Worm (Caenorhabditis elegans) whole organism, L4 larva: Measurements from ENCODE around the gene chil-18.

Experiments used
- F26F4.8 ChIP-seq: fragments of 200-800 bp; sonication (Bioruptor generic); conservative IDR thresholded peaks from 2 replicates; pipeline ENCODE4 v1.3.6; 2022; ENCODE audit warnings: missing genetic modification characterization, missing compliant biosample characterization
- F37D6.2 ChIP-seq: sonication (generic microtip); optimal IDR thresholded peaks from 2 replicates; lab custom pipeline; 2016; ENCODE audit warnings: mild to moderate bottlenecking, missing genetic modification characterization, missing compliant biosample characterization
- T20F7.1 ChIP-seq: fragments of 200-800 bp; sonication (Bioruptor generic); optimal IDR thresholded peaks from 2 replicates; lab custom pipeline; 2018; ENCODE audit warnings: mild to moderate bottlenecking, missing genetic modification characterization, missing compliant biosample characterization
- Y75B8A.6 ChIP-seq: fragments of 200-800 bp; sonication (Bioruptor generic); IDR thresholded peaks from 2 replicates; pipeline ENCODE4 v1.3.6; 2022; ENCODE audit warnings: missing genetic modification reagents, missing genetic modification characterization, missing compliant biosample characterization
- ZK337.2 ChIP-seq: fragments of 200-800 bp; sonication (Bioruptor generic); IDR thresholded peaks from 2 replicates; pipeline ENCODE4 v1.3.6; 2022; ENCODE audit warnings: missing genetic modification reagents, missing genetic modification characterization, missing compliant biosample characterization
- aha-1 ChIP-seq: fragments of 150-350 bp; peaks from one replicate; lab custom pipeline; 2014; ENCODE audit warnings: missing biosample characterization, missing genetic modification characterization
- aly-2 ChIP-seq: sonication (generic microtip); optimal IDR thresholded peaks from 2 replicates; lab custom pipeline; 2018; ENCODE audit warnings: missing biosample characterization, missing genetic modification characterization
- ama-1 ChIP-seq: fragments of 150-350 bp; optimal IDR thresholded peaks from 2 replicates; lab custom pipeline; 2014; ENCODE audit warnings: inconsistent platforms, mixed read lengths
- attf-4 ChIP-seq: sonication (generic microtip); optimal IDR thresholded peaks from 3 replicates; lab custom pipeline; 2017; ENCODE audit warnings: missing biosample characterization, missing genetic modification characterization
- ceh-20 ChIP-seq: fragments of 200-800 bp; sonication (Bioruptor generic); IDR thresholded peaks from 2 replicates; pipeline ENCODE4 v1.3.6; 2022; ENCODE audit warnings: missing genetic modification reagents, missing genetic modification characterization, missing compliant biosample characterization
- ceh-44 ChIP-seq: fragments of 200-800 bp; sonication (Bioruptor generic); IDR thresholded peaks from 2 replicates; pipeline ENCODE4 v1.3.6; 2022; ENCODE audit warnings: missing genetic modification reagents, missing genetic modification characterization, missing compliant biosample characterization
- ctbp-1 ChIP-seq: fragments of 200-800 bp; sonication (Bioruptor generic); IDR thresholded peaks from 2 replicates; pipeline ENCODE4 v1.3.6; 2022; ENCODE audit warnings: missing genetic modification reagents, missing genetic modification characterization, missing compliant biosample characterization
- daf-16 ChIP-seq, 3 experiments: sonication (generic microtip); optimal IDR thresholded peaks; 2 replicates each; lab custom pipeline; 2016 to 2017; ENCODE audit warnings: missing genetic modification characterization in 3 of 3, missing genetic modification reagents in 3 of 3, mild to moderate bottlenecking in 2 of 3, missing compliant biosample characterization in 2 of 3, missing biosample characterization in 1 of 3, moderate library complexity in 1 of 3
- daf-19 ChIP-seq: fragments of 200-800 bp; sonication (Bioruptor generic); conservative IDR thresholded peaks from 2 replicates; pipeline ENCODE4 v1.3.6; 2022; ENCODE audit warnings: missing genetic modification characterization, missing compliant biosample characterization
- dmd-6 ChIP-seq: fragments of 200-800 bp; sonication (Bioruptor generic); IDR thresholded peaks from 2 replicates; pipeline ENCODE4 v1.3.6; 2022; ENCODE audit warnings: missing genetic modification reagents, missing genetic modification characterization, missing compliant biosample characterization
- dpl-1 ChIP-seq: fragments of 150-350 bp; optimal IDR thresholded peaks from 2 replicates; lab custom pipeline; 2014; ENCODE audit warnings: missing biosample characterization, missing genetic modification reagents, missing genetic modification characterization
- duxl-1 ChIP-seq: sonication (generic microtip); optimal IDR thresholded peaks from 2 replicates; lab custom pipeline; 2016; ENCODE audit warnings: mild to moderate bottlenecking, missing genetic modification characterization, moderate library complexity, missing compliant biosample characterization; ENCODE audit not compliant: poor library complexity
- egl-27 ChIP-seq: sonication (generic microtip); optimal IDR thresholded peaks from 3 replicates; lab custom pipeline; 2017; ENCODE audit warnings: missing biosample characterization, missing genetic modification reagents, missing genetic modification characterization
- egl-43 ChIP-seq: fragments of 200-800 bp; sonication (Bioruptor generic); IDR thresholded peaks from 2 replicates; pipeline ENCODE4 v1.3.6; 2022; ENCODE audit warnings: missing genetic modification reagents, missing genetic modification characterization, missing compliant biosample characterization
- hif-1 ChIP-seq, 2 experiments: sonication (generic microtip); optimal IDR thresholded peaks; 2 replicates each; lab custom pipeline; 2016 to 2017; ENCODE audit warnings: missing compliant biosample characterization in 2 of 2, missing genetic modification characterization in 2 of 2, missing genetic modification reagents in 2 of 2, missing genotype in 2 of 2, mild to moderate bottlenecking in 1 of 2
- hlh-11 ChIP-seq: fragments of 200-800 bp; sonication (Bioruptor generic); optimal IDR thresholded peaks from 2 replicates; lab custom pipeline; 2018; ENCODE audit warnings: mild to moderate bottlenecking, missing genetic modification characterization, missing compliant biosample characterization
- lim-7 ChIP-seq: fragments of 200-800 bp; sonication (Bioruptor generic); IDR thresholded peaks from 2 replicates; pipeline ENCODE4 v1.3.6; 2022; ENCODE audit warnings: missing genetic modification characterization, missing compliant biosample characterization
- lin-39 ChIP-seq: fragments of 150-350 bp; optimal IDR thresholded peaks from 2 replicates; lab custom pipeline; 2014; ENCODE audit warnings: missing biosample characterization, missing genetic modification reagents, missing genetic modification characterization
- lsy-2 ChIP-seq, 2 experiments: fragments of 150-350 bp in 1 of 2; sonication (generic microtip) in 1 of 2; optimal IDR thresholded peaks; 2 replicates each; lab custom pipeline; 2014 to 2017; ENCODE audit warnings: missing biosample characterization in 2 of 2, missing genetic modification characterization in 2 of 2
- madf-5 ChIP-seq, 2 experiments: fragments of 200-800 bp; sonication (Bioruptor generic); IDR thresholded peaks; 2 replicates each; pipeline ENCODE4 v1.3.6; 2022; ENCODE audit warnings: missing compliant biosample characterization in 2 of 2, missing genetic modification characterization in 2 of 2
- mes-2 ChIP-seq: sonication (generic microtip); optimal IDR thresholded peaks from 2 replicates; lab custom pipeline; 2016; ENCODE audit warnings: missing genotype, mild to moderate bottlenecking, missing genetic modification characterization, missing compliant biosample characterization; ENCODE audit not compliant: poor library complexity, severe bottlenecking
- nhr-102 ChIP-seq: sonication (generic microtip); optimal IDR thresholded peaks from 2 replicates; lab custom pipeline; 2016; ENCODE audit warnings: mild to moderate bottlenecking, missing genetic modification characterization, moderate library complexity, missing compliant biosample characterization
- nhr-28 ChIP-seq: fragments of 150-350 bp; optimal IDR thresholded peaks from 2 replicates; lab custom pipeline; 2014; ENCODE audit warnings: missing biosample characterization, missing genetic modification characterization
- nhr-42 ChIP-seq: fragments of 200-800 bp; sonication (Bioruptor generic); IDR thresholded peaks from 2 replicates; pipeline ENCODE4 v1.3.6; 2022; ENCODE audit warnings: missing genetic modification characterization, missing compliant biosample characterization
- nhr-6 ChIP-seq: fragments of 150-350 bp; optimal IDR thresholded peaks from 2 replicates; lab custom pipeline; 2014; ENCODE audit warnings: missing biosample characterization, missing genetic modification characterization
- rbr-2 ChIP-seq: sonication (generic microtip); optimal IDR thresholded peaks from 2 replicates; lab custom pipeline; 2016; ENCODE audit warnings: missing genotype, missing genetic modification characterization, missing compliant biosample characterization
- snpc-1.2 ChIP-seq: fragments of 200-800 bp; sonication (Bioruptor generic); IDR thresholded peaks from 2 replicates; pipeline ENCODE4 v1.3.6; 2022; ENCODE audit warnings: missing genetic modification reagents, missing genetic modification characterization, missing compliant biosample characterization
- tag-97 ChIP-seq: fragments of 200-800 bp; sonication (Bioruptor generic); IDR thresholded peaks from 2 replicates; pipeline ENCODE4 v1.3.6; 2022; ENCODE audit warnings: missing genetic modification characterization, missing compliant biosample characterization
- unc-39 ChIP-seq: sonication (generic microtip); optimal IDR thresholded peaks from 2 replicates; lab custom pipeline; 2017; ENCODE audit warnings: missing biosample characterization, missing genetic modification characterization
- zag-1 ChIP-seq: fragments of 150-350 bp; optimal IDR thresholded peaks from 2 replicates; lab custom pipeline; 2014; ENCODE audit warnings: missing biosample characterization, missing genetic modification characterization
- zfp-3 ChIP-seq: fragments of 200-800 bp; sonication (Bioruptor generic); conservative IDR thresholded peaks from 2 replicates; pipeline ENCODE4 v1.3.6; 2022; ENCODE audit warnings: missing genetic modification reagents, missing genetic modification characterization, missing compliant biosample characterization
- ztf-11 ChIP-seq: fragments of 150-350 bp; optimal IDR thresholded peaks from 2 replicates; lab custom pipeline; 2014; ENCODE audit warnings: missing biosample characterization, missing genetic modification characterization
- ztf-7 ChIP-seq: fragments of 150-350 bp; optimal IDR thresholded peaks from 2 replicates; lab custom pipeline; 2014; ENCODE audit warnings: missing biosample characterization, missing genetic modification characterization

chil-18 gene

ce11 chrII:9447965-9448364, at the start of gene chil-18:
Gene chil-18, plus strand, starts transcription at chrII:9448265.
- no peak for TF ChIP-seq ztf-7 (tag; lab: Kevin White, UChicago)
- TF ChIP-seq ceh-20: no peak
- TF ChIP-seq attf-4: no peak
- TF ChIP-seq ztf-11 (tag; lab: Kevin White, UChicago): no peak
- no peak for TF ChIP-seq nhr-102 (tag; lab: Kevin White, UChicago)
- no peak for TF ChIP-seq madf-5 (GFP tag; IDR thresholded peaks at IDR 0.05; lab: Robert Waterston, UW)
- no peak for TF ChIP-seq tag-97
- TF ChIP-seq lsy-2 (tag; optimal IDR thresholded peaks at IDR 0.05; lab: Kevin White, UChicago): no peak
- TF ChIP-seq nhr-6 (tag; lab: Kevin White, UChicago): no peak

DNA sequence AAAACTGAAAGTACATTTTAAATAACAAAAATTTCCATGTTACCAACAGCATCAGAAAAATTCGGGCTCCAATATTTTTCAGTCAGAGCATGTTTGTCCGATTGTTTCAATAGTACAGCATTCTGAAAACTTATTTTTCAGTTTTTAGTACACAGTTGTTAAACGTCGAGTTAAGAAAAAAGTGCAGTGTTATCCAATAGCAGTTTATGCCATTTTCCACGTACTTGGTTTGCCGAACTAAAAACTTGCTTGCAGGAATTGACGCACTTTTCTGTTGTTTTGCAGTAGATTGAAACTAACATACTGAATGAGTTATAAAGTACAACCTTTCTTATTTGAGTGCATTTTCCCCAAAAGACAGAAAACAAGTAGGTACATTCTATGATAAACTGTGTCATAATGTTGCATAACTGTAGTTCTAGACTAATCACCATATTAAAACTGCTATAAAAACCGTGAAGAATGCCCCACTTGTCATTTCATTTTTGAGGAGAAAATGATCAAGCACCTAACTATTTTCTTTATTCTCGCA, 49.6 kb upstream of the chil-18 start, which contains the start of the genes Y51B9A.14 and Y51B9A.8:
TSS of gene Y51B9A.14 (minus strand) at position 101 of the 532 bp plus-strand sequence.
TSS of gene Y51B9A.8 (plus strand) at position 482 of the 532 bp plus-strand sequence.
- no peak for TF ChIP-seq mes-2 (tag; lab: Kevin White, UChicago)
- no peak for TF ChIP-seq ZK337.2 (GFP tag; lab: Robert Waterston, UW)
- no peak for TF ChIP-seq F26F4.8 (GFP tag; lab: Robert Waterston, UW)
- TF ChIP-seq aly-2 (tag; lab: Kevin White, UChicago): no peak
- TF ChIP-seq madf-5 (GFP tag; IDR thresholded peaks at IDR 0.05; lab: Robert Waterston, UW): no peak
- no peak for TF ChIP-seq dmd-6 (GFP tag; lab: Robert Waterston, UW)
- TF ChIP-seq hif-1 (tag; optimal IDR thresholded peaks at IDR 0.05; lab: Kevin White, UChicago): no peak
- TF ChIP-seq zfp-3 (GFP tag; lab: Robert Waterston, UW): no peak
- TF ChIP-seq nhr-6 (tag; lab: Kevin White, UChicago): no peak
- no peak for TF ChIP-seq ctbp-1 (GFP tag; lab: Robert Waterston, UW)
- TF ChIP-seq zag-1 (tag; lab: Kevin White, UChicago): no peak
- no peak for TF ChIP-seq snpc-1.2
- TF ChIP-seq unc-39 (tag; lab: Kevin White, UChicago): no peak
- no peak for TF ChIP-seq hlh-11 (tag; lab: Kevin White, UChicago)

DNA sequence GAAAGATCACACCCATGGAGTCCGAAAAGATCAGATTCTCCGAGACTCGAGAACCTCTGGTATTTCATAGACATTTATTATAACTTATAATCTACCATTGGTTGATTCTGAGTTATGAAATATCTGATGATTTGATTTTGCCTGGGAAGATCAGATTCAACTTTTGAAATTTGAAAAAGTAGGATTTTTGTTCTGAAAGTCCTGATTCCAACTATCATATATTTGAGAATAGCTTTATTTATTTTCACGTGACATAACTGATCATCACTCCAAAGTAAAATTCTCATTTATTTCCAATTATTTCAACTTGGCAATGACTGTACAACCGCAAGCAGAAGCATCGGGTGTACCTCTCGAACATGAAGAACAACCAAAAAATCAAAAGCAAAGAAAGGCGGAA, 48.3 kb upstream of the chil-18 start, which contains the start of gene Y51B9A.7:
TSS of gene Y51B9A.7 (plus strand) at position 301 of the 400 bp plus-strand sequence.
- TF ChIP-seq egl-43: no peak
- no peak for TF ChIP-seq duxl-1
- TF ChIP-seq T20F7.1 (GFP tag; lab: Kevin White, UChicago): no peak
- no peak for TF ChIP-seq rbr-2 (tag; lab: Kevin White, UChicago)
- TF ChIP-seq ceh-44 (GFP tag; lab: Robert Waterston, UW): no peak
- TF ChIP-seq zag-1 (tag; lab: Kevin White, UChicago): no peak
- no peak for TF ChIP-seq dpl-1 (GFP tag; lab: Kevin White, UChicago)
- no peak for TF ChIP-seq lin-39 (tag; lab: Kevin White, UChicago)

DNA sequence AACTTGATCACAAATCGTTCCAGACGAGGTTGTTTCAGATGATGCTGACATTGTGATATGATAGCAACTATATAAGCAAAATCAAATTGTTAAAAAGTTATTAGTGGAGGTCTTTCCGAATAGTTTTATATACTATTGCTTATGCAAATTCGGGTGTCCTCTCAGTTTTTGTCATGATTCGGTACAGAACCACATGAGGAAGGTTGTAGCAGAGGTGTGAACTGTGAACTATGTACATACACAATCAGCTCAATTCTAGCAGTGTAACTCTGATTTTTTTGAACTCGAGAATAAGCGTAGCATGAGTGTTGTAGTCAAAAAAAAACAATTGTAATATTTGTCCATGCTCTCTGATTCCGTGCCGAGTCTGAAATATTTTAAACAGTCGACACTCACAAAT, 45.0 kb upstream of the chil-18 start, which contains the start of gene Y51B9A.6:
TSS of gene Y51B9A.6 (minus strand) at position 101 of the 400 bp plus-strand sequence.
- TF ChIP-seq duxl-1: no peak
- TF ChIP-seq aha-1: peak; percentile 35
- no peak for TF ChIP-seq ama-1 (lab: Kevin White, UChicago)

DNA sequence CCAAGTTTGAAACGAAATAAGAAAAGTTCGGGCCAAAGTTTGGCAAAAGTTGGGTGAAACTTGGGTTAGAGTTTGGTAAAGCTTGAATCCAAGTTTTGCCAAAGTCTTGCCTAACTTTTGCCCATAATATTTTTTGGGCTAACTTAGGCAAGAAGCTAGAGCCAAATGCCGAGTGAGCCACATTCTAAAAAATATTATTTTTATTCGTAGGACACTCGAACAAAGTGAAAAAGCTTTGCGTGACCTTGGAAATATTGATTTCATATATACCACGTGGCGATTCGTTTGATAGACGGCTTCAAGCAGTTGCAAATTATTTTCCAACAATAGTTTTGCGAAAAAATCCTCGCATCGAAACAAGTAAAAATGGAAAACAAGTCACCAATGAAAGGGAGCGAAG, 44.2 kb upstream of the chil-18 start, which contains the start of gene Y51B9A.5:
TSS of gene Y51B9A.5 (plus strand) at position 301 of the 400 bp plus-strand sequence.
- TF ChIP-seq ceh-20 (no peak), daf-19 (GFP tag; lab: Robert Waterston, UW) (no peak), F26F4.8 (GFP tag; lab: Robert Waterston, UW) (no peak), ceh-44 (GFP tag; lab: Robert Waterston, UW) (no peak), F37D6.2 (tag; lab: Kevin White, UChicago) (no peak), dpl-1 (GFP tag; lab: Kevin White, UChicago) (no peak), daf-16 (GFP tag; optimal IDR thresholded peaks at IDR 0.05; lab: Kevin White, UChicago) (no peak), daf-16 (tag; optimal IDR thresholded peaks at IDR 0.05; lab: Kevin White, UChicago) (no peak), lim-7 (GFP tag; lab: Robert Waterston, UW) (no peak), egl-27 (no peak), nhr-28 (no peak), nhr-42 (GFP tag; lab: Robert Waterston, UW) (no peak), dmd-6 (GFP tag; lab: Robert Waterston, UW) (no peak), Y75B8A.6 (GFP tag; lab: Robert Waterston, UW) (no peak)
